Worm (Caenorhabditis elegans): ENCODE data around the gene col-102.

ce11 chrIV:572487-572886 is 31.8 kb upstream of the col-102 start, which contains the start of gene gex-2:
- TF ChIP-seq nhr-11 (tag; optimal IDR thresholded peaks at IDR 0.05) (no peak), snpc-4 (tag; optimal IDR thresholded peaks at IDR 0.05) (no peak)

Measured in whole organism, L2 larva.